Worm (Caenorhabditis elegans) whole organism, L4 larva: Measurements from ENCODE around the gene F11D5.7.

Experiments used
- F26F4.8 ChIP-seq: fragments of 200-800 bp; sonication (Bioruptor generic); conservative IDR thresholded peaks from 2 replicates; pipeline ENCODE4 v1.3.6; 2022; ENCODE audit warnings: missing genetic modification characterization, missing compliant biosample characterization
- F37D6.2 ChIP-seq: sonication (generic microtip); optimal IDR thresholded peaks from 2 replicates; lab custom pipeline; 2016; ENCODE audit warnings: mild to moderate bottlenecking, missing genetic modification characterization, missing compliant biosample characterization
- F44E2.7 ChIP-seq: fragments of 200-800 bp; sonication (Bioruptor generic); IDR thresholded peaks from 2 replicates; pipeline ENCODE4 v2.1.2; 2022; ENCODE audit warnings: missing genetic modification characterization, missing compliant biosample characterization
- R02D3.7 ChIP-seq: fragments of 150-350 bp; sonication (generic microtip); optimal IDR thresholded peaks from 3 replicates; lab custom pipeline; 2014; ENCODE audit warnings: missing biosample characterization, missing genetic modification characterization
- Y105C5A.15 ChIP-seq: fragments of 200-800 bp; sonication (Bioruptor generic); IDR thresholded peaks from 2 replicates; pipeline ENCODE4 v1.3.6; 2022; ENCODE audit warnings: missing genetic modification characterization, missing compliant biosample characterization
- aly-2 ChIP-seq: sonication (generic microtip); optimal IDR thresholded peaks from 2 replicates; lab custom pipeline; 2018; ENCODE audit warnings: missing biosample characterization, missing genetic modification characterization
- ceh-44 ChIP-seq: fragments of 200-800 bp; sonication (Bioruptor generic); IDR thresholded peaks from 2 replicates; pipeline ENCODE4 v1.3.6; 2022; ENCODE audit warnings: missing genetic modification reagents, missing genetic modification characterization, missing compliant biosample characterization
- ceh-62 ChIP-seq: sonication (generic microtip); optimal IDR thresholded peaks from 2 replicates; lab custom pipeline; 2017; ENCODE audit warnings: missing biosample characterization, missing genetic modification characterization
- cey-2 ChIP-seq: sonication (generic microtip); optimal IDR thresholded peaks from 3 replicates; lab custom pipeline; 2017; ENCODE audit warnings: missing genetic modification characterization, mild to moderate bottlenecking, missing compliant biosample characterization, antibody characterized with exemption, borderline replicate concordance; ENCODE audit not compliant: insufficient read depth
- daf-16 ChIP-seq, 3 experiments: sonication (generic microtip); optimal IDR thresholded peaks; 2 replicates each; lab custom pipeline; 2016 to 2017; ENCODE audit warnings: missing genetic modification characterization in 3 of 3, missing genetic modification reagents in 3 of 3, mild to moderate bottlenecking in 2 of 3, missing compliant biosample characterization in 2 of 3, missing biosample characterization in 1 of 3, moderate library complexity in 1 of 3
- daf-19 ChIP-seq: fragments of 200-800 bp; sonication (Bioruptor generic); conservative IDR thresholded peaks from 2 replicates; pipeline ENCODE4 v1.3.6; 2022; ENCODE audit warnings: missing genetic modification characterization, missing compliant biosample characterization
- dmd-6 ChIP-seq: fragments of 200-800 bp; sonication (Bioruptor generic); IDR thresholded peaks from 2 replicates; pipeline ENCODE4 v1.3.6; 2022; ENCODE audit warnings: missing genetic modification reagents, missing genetic modification characterization, missing compliant biosample characterization
- dpl-1 ChIP-seq: fragments of 150-350 bp; optimal IDR thresholded peaks from 2 replicates; lab custom pipeline; 2014; ENCODE audit warnings: missing biosample characterization, missing genetic modification reagents, missing genetic modification characterization
- dve-1 ChIP-seq: sonication (generic microtip); optimal IDR thresholded peaks from 2 replicates; lab custom pipeline; 2017; ENCODE audit warnings: antibody characterized with exemption, mild to moderate bottlenecking, missing genetic modification characterization, missing compliant biosample characterization; ENCODE audit not compliant: insufficient read depth
- fos-1 ChIP-seq: fragments of 150-350 bp; optimal IDR thresholded peaks from 2 replicates; lab custom pipeline; 2014; ENCODE audit warnings: missing biosample characterization, missing genetic modification characterization
- hlh-11 ChIP-seq: fragments of 200-800 bp; sonication (Bioruptor generic); optimal IDR thresholded peaks from 2 replicates; lab custom pipeline; 2018; ENCODE audit warnings: mild to moderate bottlenecking, missing genetic modification characterization, missing compliant biosample characterization
- hmg-1.1 ChIP-seq: fragments of 200-800 bp; sonication (Bioruptor generic); IDR thresholded peaks from 2 replicates; pipeline ENCODE4 v1.3.6; 2022; ENCODE audit warnings: missing genetic modification reagents, missing genetic modification characterization, missing compliant biosample characterization
- jun-1 ChIP-seq: fragments of 150-350 bp; optimal IDR thresholded peaks from 2 replicates; lab custom pipeline; 2014; ENCODE audit warnings: missing biosample characterization, missing genetic modification reagents, missing genetic modification characterization
- lim-7 ChIP-seq: fragments of 200-800 bp; sonication (Bioruptor generic); IDR thresholded peaks from 2 replicates; pipeline ENCODE4 v1.3.6; 2022; ENCODE audit warnings: missing genetic modification characterization, missing compliant biosample characterization
- lin-1 ChIP-seq: fragments of 200-800 bp; sonication (Bioruptor generic); IDR thresholded peaks from 2 replicates; pipeline ENCODE4 v1.3.6; 2022; ENCODE audit warnings: missing genetic modification reagents, missing genetic modification characterization, missing compliant biosample characterization
- lin-13 ChIP-seq: fragments of 150-350 bp; optimal IDR thresholded peaks from 2 replicates; lab custom pipeline; 2014; ENCODE audit warnings: missing biosample characterization, missing genetic modification reagents, missing genetic modification characterization
- lin-29 ChIP-seq: fragments of 200-800 bp; sonication (Bioruptor generic); IDR thresholded peaks from 2 replicates; pipeline ENCODE4 v1.3.6; 2022; ENCODE audit warnings: missing genetic modification reagents, missing genetic modification characterization, missing compliant biosample characterization
- lin-38 ChIP-seq: fragments of 200-800 bp; sonication (Bioruptor generic); IDR thresholded peaks from 2 replicates; pipeline ENCODE4 v1.3.6; 2022; ENCODE audit warnings: missing genetic modification reagents, missing genetic modification characterization, missing compliant biosample characterization
- lir-3 ChIP-seq: sonication (generic microtip); optimal IDR thresholded peaks from 2 replicates; lab custom pipeline; 2016; ENCODE audit warnings: mild to moderate bottlenecking, missing genetic modification characterization, missing compliant biosample characterization
- madf-5 ChIP-seq, 2 experiments: fragments of 200-800 bp; sonication (Bioruptor generic); IDR thresholded peaks; 2 replicates each; pipeline ENCODE4 v1.3.6; 2022; ENCODE audit warnings: missing compliant biosample characterization in 2 of 2, missing genetic modification characterization in 2 of 2
- madf-9 ChIP-seq: fragments of 200-800 bp; sonication (Bioruptor generic); conservative IDR thresholded peaks from 2 replicates; pipeline ENCODE4 v1.3.6; 2022; ENCODE audit warnings: missing genetic modification reagents, missing genetic modification characterization, missing compliant biosample characterization
- mep-1 ChIP-seq: fragments of 150-350 bp; sonication (generic microtip); optimal IDR thresholded peaks from 3 replicates; lab custom pipeline; 2014; ENCODE audit warnings: missing biosample characterization, missing genetic modification characterization
- mxl-3 ChIP-seq: fragments of 200-800 bp; sonication (Bioruptor generic); optimal IDR thresholded peaks from 2 replicates; lab custom pipeline; 2018; ENCODE audit warnings: mild to moderate bottlenecking, missing genetic modification characterization, missing compliant biosample characterization
- nhr-10 ChIP-seq: fragments of 150-350 bp; optimal IDR thresholded peaks from 2 replicates; lab custom pipeline; 2014; ENCODE audit warnings: missing biosample characterization, missing genetic modification characterization
- nhr-28 ChIP-seq: fragments of 150-350 bp; optimal IDR thresholded peaks from 2 replicates; lab custom pipeline; 2014; ENCODE audit warnings: missing biosample characterization, missing genetic modification characterization
- nhr-48 ChIP-seq: sonication (generic microtip); optimal IDR thresholded peaks from 2 replicates; lab custom pipeline; 2016; ENCODE audit warnings: mild to moderate bottlenecking, missing genetic modification characterization, missing compliant biosample characterization
- nhr-77 ChIP-seq: fragments of 150-350 bp; optimal IDR thresholded peaks from 2 replicates; lab custom pipeline; 2014; ENCODE audit warnings: missing biosample characterization, missing genetic modification characterization
- pha-4 ChIP-seq, 2 experiments: fragments of 150-350 bp in 1 of 2; fragments of 200-800 bp in 1 of 2; sonication (Bioruptor generic) in 1 of 2; IDR thresholded peaks in 1 of 2; optimal IDR thresholded peaks in 1 of 2; 2 replicates each; pipeline versions ENCODE4 v1.3.6 to Lab custom; 2014 to 2022; ENCODE audit warnings: missing genetic modification characterization in 2 of 2, missing genetic modification reagents in 2 of 2, missing biosample characterization in 1 of 2, missing compliant biosample characterization in 1 of 2
- pqm-1 ChIP-seq: sonication (generic microtip); optimal IDR thresholded peaks from 2 replicates; lab custom pipeline; 2017; ENCODE audit warnings: missing biosample characterization, missing genetic modification characterization
- snpc-1.2 ChIP-seq: fragments of 200-800 bp; sonication (Bioruptor generic); IDR thresholded peaks from 2 replicates; pipeline ENCODE4 v1.3.6; 2022; ENCODE audit warnings: missing genetic modification reagents, missing genetic modification characterization, missing compliant biosample characterization
- spr-3 ChIP-seq: fragments of 200-800 bp; sonication (Bioruptor generic); optimal IDR thresholded peaks from 2 replicates; lab custom pipeline; 2018; ENCODE audit warnings: mild to moderate bottlenecking, missing genetic modification characterization, missing compliant biosample characterization
- zfp-2 ChIP-seq: sonication (generic microtip); optimal IDR thresholded peaks from 2 replicates; lab custom pipeline; 2016; ENCODE audit warnings: mild to moderate bottlenecking, missing genetic modification characterization, missing compliant biosample characterization
- ztf-11 ChIP-seq: fragments of 150-350 bp; optimal IDR thresholded peaks from 2 replicates; lab custom pipeline; 2014; ENCODE audit warnings: missing biosample characterization, missing genetic modification characterization

Gene F11D5.7

ce11 chrX:3297812-3298211, 6.4 kb upstream of the F11D5.7 start (continued):
- TF ChIP-seq mep-1 (tag; lab: Kevin White, UChicago) = no peak
- TF ChIP-seq pqm-1 (tag; lab: Kevin White, UChicago) = peak; percentile 61
- no peak for TF ChIP-seq dpl-1

ce11 chrX:3298582-3298981, 5.6 kb upstream of the F11D5.7 start, which contains the start of gene K09C4.1:
TSS of gene K09C4.1 (plus strand) at chrX:3298882.
- no peak for TF ChIP-seq daf-16 (GFP tag; optimal IDR thresholded peaks at IDR 0.05; lab: Kevin White, UChicago)
- TF ChIP-seq daf-16 (tag; optimal IDR thresholded peaks at IDR 0.05; lab: Kevin White, UChicago) = peak; percentile 46
- peak; percentile 26 for TF ChIP-seq nhr-28
- TF ChIP-seq lir-3 (tag; lab: Kevin White, UChicago) = no peak

DNA sequence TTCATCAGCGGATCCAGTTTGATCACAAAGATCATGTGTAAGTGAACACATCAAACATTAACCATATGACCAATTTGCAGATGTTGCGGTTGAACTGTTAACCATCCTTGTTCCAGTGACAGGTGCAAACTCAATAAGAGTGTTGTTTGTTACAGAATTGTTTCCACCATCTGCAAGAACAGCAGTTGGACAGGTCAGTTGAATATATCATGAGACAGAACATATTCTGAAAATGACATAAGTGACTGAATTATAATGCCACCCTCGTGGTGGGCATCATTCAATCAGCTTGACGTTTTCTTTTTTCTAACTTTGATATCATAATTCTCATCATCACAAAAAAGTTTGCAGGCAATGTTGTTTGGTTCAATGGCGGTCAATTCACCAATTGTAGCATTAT, 3.6 kb upstream of the F11D5.7 start:
- TF ChIP-seq fos-1 (tag; lab: Kevin White, UChicago) = no peak
- TF ChIP-seq nhr-10 = no peak
- TF ChIP-seq ceh-44 (GFP tag; lab: Robert Waterston, UW) = no peak
- peak; percentile 66 for TF ChIP-seq dmd-6 (GFP tag; lab: Robert Waterston, UW)
- no peak for TF ChIP-seq lin-13
- TF ChIP-seq cey-2 (tag; lab: Kevin White, UChicago) = no peak

- TF ChIP-seq snpc-1.2 (GFP tag; lab: Robert Waterston, UW) (no peak), fos-1 (tag; lab: Kevin White, UChicago) (no peak), R02D3.7 (no peak), lim-7 (GFP tag; lab: Robert Waterston, UW) (no peak), aly-2 (tag; lab: Kevin White, UChicago) (no peak), daf-19 (GFP tag; lab: Robert Waterston, UW) (no peak), mxl-3 (GFP tag; lab: Kevin White, UChicago) (no peak), pha-4 (GFP tag; IDR thresholded peaks at IDR 0.05; lab: Robert Waterston, UW) (no peak), pha-4 (tag; optimal IDR thresholded peaks at IDR 0.05; lab: Kevin White, UChicago) (no peak), lin-1 (no peak)
These were observed 2.4 kb upstream of the F11D5.7 start, which contains the start of gene F11D5.5 for ce11 chrX:3301770-3302169. TSS of gene F11D5.5 (plus strand) at chrX:3302070.

DNA sequence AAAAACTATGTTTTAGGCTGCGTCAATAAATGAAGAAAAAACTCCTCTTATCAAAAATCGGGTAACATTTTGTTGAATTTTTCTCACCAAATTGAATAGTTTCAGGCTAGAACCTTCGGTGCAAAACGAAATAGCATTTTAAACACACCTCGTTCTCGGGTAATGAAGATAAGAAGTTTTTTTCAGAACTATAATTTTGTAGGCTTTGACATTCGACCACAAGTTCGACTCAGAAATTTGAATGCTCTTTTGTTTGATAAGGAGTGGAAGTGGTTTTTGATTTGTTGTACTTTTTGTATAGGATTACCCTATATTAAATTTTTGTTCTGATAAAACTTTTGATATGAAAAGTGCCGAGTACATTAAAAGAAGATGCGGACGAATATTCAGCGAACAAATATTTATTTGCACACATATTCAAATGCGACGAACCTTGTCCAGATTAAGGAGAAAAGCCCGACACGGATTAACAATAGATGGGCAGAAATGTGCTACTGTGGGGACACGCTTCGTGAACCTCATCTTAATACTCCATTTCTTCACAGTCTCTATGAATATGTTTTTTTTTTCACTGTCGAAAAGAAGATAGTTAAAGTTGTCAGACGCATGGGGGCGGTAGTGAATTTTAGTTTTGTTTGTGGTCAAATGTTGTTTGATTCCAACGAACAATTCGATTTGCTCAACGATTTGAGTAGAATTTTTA, 2.6 kb downstream of the F11D5.7 start:
- TF ChIP-seq pha-4 (GFP tag; IDR thresholded peaks at IDR 0.05; lab: Robert Waterston, UW) (no peak), pha-4 (tag; optimal IDR thresholded peaks at IDR 0.05; lab: Kevin White, UChicago) (no peak), fos-1 (tag; lab: Kevin White, UChicago) (no peak), lin-29 (GFP tag; lab: Robert Waterston, UW) (no peak), madf-9 (GFP tag; lab: Robert Waterston, UW) (no peak), Y105C5A.15 (GFP tag; lab: Robert Waterston, UW) (no peak), F37D6.2 (tag; lab: Kevin White, UChicago) (no peak), daf-16 (GFP tag; optimal IDR thresholded peaks at IDR 0.05; lab: Kevin White, UChicago) (no peak), daf-16 (tag; optimal IDR thresholded peaks at IDR 0.05; lab: Kevin White, UChicago) (peak; percentile 42), ztf-11 (tag; lab: Kevin White, UChicago) (no peak), pqm-1 (tag; lab: Kevin White, UChicago) (peak; percentile 74), lin-38 (GFP tag; lab: Robert Waterston, UW) (no peak), hmg-1.1 (GFP tag; lab: Robert Waterston, UW) (no peak), hlh-11 (tag; lab: Kevin White, UChicago) (peak; percentile 51), spr-3 (GFP tag; lab: Kevin White, UChicago) (no peak), F44E2.7 (GFP tag; lab: Robert Waterston, UW) (no peak), zfp-2 (tag; lab: Kevin White, UChicago) (no peak), madf-5 (GFP tag; IDR thresholded peaks at IDR 0.05; lab: Robert Waterston, UW) (no peak), ceh-62 (tag; lab: Kevin White, UChicago) (no peak), nhr-48 (peak; percentile 10), dve-1 (tag; lab: Kevin White, UChicago) (peak; percentile 57), mep-1 (tag; lab: Kevin White, UChicago) (no peak), jun-1 (tag; lab: Kevin White, UChicago) (no peak), F26F4.8 (GFP tag; lab: Robert Waterston, UW) (no peak), nhr-77 (peak; percentile 42), dmd-6 (GFP tag; lab: Robert Waterston, UW) (peak; percentile 94), nhr-28 (peak; percentile 86)
